Worm (Caenorhabditis elegans) whole organism, L4 larva: ENCODE data around the gene vrp-1.

Experiments
- F26F4.8 ChIP-seq: fragments of 200-800 bp; sonication (Bioruptor generic); conservative IDR thresholded peaks from 2 replicates; pipeline ENCODE4 v1.3.6; 2022; ENCODE audit warnings: missing genetic modification characterization, missing compliant biosample characterization
- F37D6.2 ChIP-seq: sonication (generic microtip); optimal IDR thresholded peaks from 2 replicates; lab custom pipeline; 2016; ENCODE audit warnings: mild to moderate bottlenecking, missing genetic modification characterization, missing compliant biosample characterization
- F44E2.7 ChIP-seq: fragments of 200-800 bp; sonication (Bioruptor generic); IDR thresholded peaks from 2 replicates; pipeline ENCODE4 v2.1.2; 2022; ENCODE audit warnings: missing genetic modification characterization, missing compliant biosample characterization
- R02D3.7 ChIP-seq: fragments of 150-350 bp; sonication (generic microtip); optimal IDR thresholded peaks from 3 replicates; lab custom pipeline; 2014; ENCODE audit warnings: missing biosample characterization, missing genetic modification characterization
- T26A8.4 ChIP-seq: fragments of 200-800 bp; sonication (Bioruptor generic); IDR thresholded peaks from 2 replicates; pipeline ENCODE4 v1.3.6; 2022; ENCODE audit warnings: missing genetic modification characterization, missing compliant biosample characterization
- Y48G9A.11 ChIP-seq: fragments of 200-800 bp; sonication (Bioruptor generic); IDR thresholded peaks from 2 replicates; pipeline ENCODE4 v1.3.6; 2022; ENCODE audit warnings: missing genetic modification reagents, missing genetic modification characterization, missing compliant biosample characterization
- Y5F2A.4 ChIP-seq: fragments of 200-800 bp; sonication (Bioruptor generic); optimal IDR thresholded peaks from 2 replicates; lab custom pipeline; 2018; ENCODE audit warnings: mild to moderate bottlenecking, missing genetic modification characterization, missing compliant biosample characterization
- ZK337.2 ChIP-seq: fragments of 200-800 bp; sonication (Bioruptor generic); IDR thresholded peaks from 2 replicates; pipeline ENCODE4 v1.3.6; 2022; ENCODE audit warnings: missing genetic modification reagents, missing genetic modification characterization, missing compliant biosample characterization
- ZK546.5 ChIP-seq, 2 experiments: sonication (generic microtip); optimal IDR thresholded peaks; 2 replicates each; lab custom pipeline; 2017; ENCODE audit warnings: missing biosample characterization in 2 of 2, missing genetic modification characterization in 2 of 2
- aha-1 ChIP-seq: fragments of 150-350 bp; peaks from one replicate; lab custom pipeline; 2014; ENCODE audit warnings: missing biosample characterization, missing genetic modification characterization
- ceh-44 ChIP-seq: fragments of 200-800 bp; sonication (Bioruptor generic); IDR thresholded peaks from 2 replicates; pipeline ENCODE4 v1.3.6; 2022; ENCODE audit warnings: missing genetic modification reagents, missing genetic modification characterization, missing compliant biosample characterization
- ceh-82 ChIP-seq: sonication (generic microtip); optimal IDR thresholded peaks from 2 replicates; lab custom pipeline; 2017; ENCODE audit warnings: missing biosample characterization, missing genetic modification characterization
- ces-1 ChIP-seq: fragments of 150-350 bp; sonication (generic microtip); optimal IDR thresholded peaks from 4 replicates; lab custom pipeline; 2014; ENCODE audit warnings: missing biosample characterization, missing genetic modification reagents, missing genetic modification characterization
- daf-19 ChIP-seq: fragments of 200-800 bp; sonication (Bioruptor generic); conservative IDR thresholded peaks from 2 replicates; pipeline ENCODE4 v1.3.6; 2022; ENCODE audit warnings: missing genetic modification characterization, missing compliant biosample characterization
- dmd-6 ChIP-seq: fragments of 200-800 bp; sonication (Bioruptor generic); IDR thresholded peaks from 2 replicates; pipeline ENCODE4 v1.3.6; 2022; ENCODE audit warnings: missing genetic modification reagents, missing genetic modification characterization, missing compliant biosample characterization
- dmd-8 ChIP-seq: fragments of 200-800 bp; sonication (Bioruptor generic); IDR thresholded peaks from 2 replicates; pipeline ENCODE4 v1.3.6; 2022; ENCODE audit warnings: missing genetic modification characterization, missing compliant biosample characterization
- dmd-9 ChIP-seq: fragments of 200-800 bp; sonication (Bioruptor generic); IDR thresholded peaks from 2 replicates; pipeline ENCODE4 v1.3.6; 2022; ENCODE audit warnings: missing genetic modification reagents, missing genetic modification characterization, missing compliant biosample characterization
- egl-43 ChIP-seq: fragments of 200-800 bp; sonication (Bioruptor generic); IDR thresholded peaks from 2 replicates; pipeline ENCODE4 v1.3.6; 2022; ENCODE audit warnings: missing genetic modification reagents, missing genetic modification characterization, missing compliant biosample characterization
- fos-1 ChIP-seq: fragments of 150-350 bp; optimal IDR thresholded peaks from 2 replicates; lab custom pipeline; 2014; ENCODE audit warnings: missing biosample characterization, missing genetic modification characterization
- hif-1 ChIP-seq, 2 experiments: sonication (generic microtip); optimal IDR thresholded peaks; 2 replicates each; lab custom pipeline; 2016 to 2017; ENCODE audit warnings: missing compliant biosample characterization in 2 of 2, missing genetic modification characterization in 2 of 2, missing genetic modification reagents in 2 of 2, missing genotype in 2 of 2, mild to moderate bottlenecking in 1 of 2
- hlh-11 ChIP-seq: fragments of 200-800 bp; sonication (Bioruptor generic); optimal IDR thresholded peaks from 2 replicates; lab custom pipeline; 2018; ENCODE audit warnings: mild to moderate bottlenecking, missing genetic modification characterization, missing compliant biosample characterization
- lin-13 ChIP-seq: fragments of 150-350 bp; optimal IDR thresholded peaks from 2 replicates; lab custom pipeline; 2014; ENCODE audit warnings: missing biosample characterization, missing genetic modification reagents, missing genetic modification characterization
- lin-15B ChIP-seq: fragments of 150-350 bp; sonication (generic microtip); optimal IDR thresholded peaks from 3 replicates; lab custom pipeline; 2014; ENCODE audit warnings: missing biosample characterization, missing genetic modification characterization
- lin-38 ChIP-seq: fragments of 200-800 bp; sonication (Bioruptor generic); IDR thresholded peaks from 2 replicates; pipeline ENCODE4 v1.3.6; 2022; ENCODE audit warnings: missing genetic modification reagents, missing genetic modification characterization, missing compliant biosample characterization
- lin-39 ChIP-seq: fragments of 150-350 bp; optimal IDR thresholded peaks from 2 replicates; lab custom pipeline; 2014; ENCODE audit warnings: missing biosample characterization, missing genetic modification reagents, missing genetic modification characterization
- lsy-2 ChIP-seq, 2 experiments: fragments of 150-350 bp in 1 of 2; sonication (generic microtip) in 1 of 2; optimal IDR thresholded peaks; 2 replicates each; lab custom pipeline; 2014 to 2017; ENCODE audit warnings: missing biosample characterization in 2 of 2, missing genetic modification characterization in 2 of 2
- madf-5 ChIP-seq, 2 experiments: fragments of 200-800 bp; sonication (Bioruptor generic); IDR thresholded peaks; 2 replicates each; pipeline ENCODE4 v1.3.6; 2022; ENCODE audit warnings: missing compliant biosample characterization in 2 of 2, missing genetic modification characterization in 2 of 2
- madf-9 ChIP-seq: fragments of 200-800 bp; sonication (Bioruptor generic); conservative IDR thresholded peaks from 2 replicates; pipeline ENCODE4 v1.3.6; 2022; ENCODE audit warnings: missing genetic modification reagents, missing genetic modification characterization, missing compliant biosample characterization
- mdl-1 ChIP-seq, 2 experiments: fragments of 150-350 bp in 1 of 2; sonication (generic microtip) in 1 of 2; optimal IDR thresholded peaks; 2 replicates each; lab custom pipeline; 2014 to 2017; ENCODE audit warnings: missing biosample characterization in 2 of 2, missing genetic modification characterization in 2 of 2
- mep-1 ChIP-seq: fragments of 150-350 bp; sonication (generic microtip); optimal IDR thresholded peaks from 3 replicates; lab custom pipeline; 2014; ENCODE audit warnings: missing biosample characterization, missing genetic modification characterization
- nhr-10 ChIP-seq: fragments of 150-350 bp; optimal IDR thresholded peaks from 2 replicates; lab custom pipeline; 2014; ENCODE audit warnings: missing biosample characterization, missing genetic modification characterization
- nhr-25 ChIP-seq: sonication (generic microtip); optimal IDR thresholded peaks from 2 replicates; lab custom pipeline; 2017; ENCODE audit warnings: missing genetic modification characterization, mild to moderate bottlenecking, missing compliant biosample characterization, antibody characterized with exemption, moderate library complexity, borderline replicate concordance; ENCODE audit not compliant: insufficient read depth
- nhr-28 ChIP-seq: fragments of 150-350 bp; optimal IDR thresholded peaks from 2 replicates; lab custom pipeline; 2014; ENCODE audit warnings: missing biosample characterization, missing genetic modification characterization
- nhr-6 ChIP-seq: fragments of 150-350 bp; optimal IDR thresholded peaks from 2 replicates; lab custom pipeline; 2014; ENCODE audit warnings: missing biosample characterization, missing genetic modification characterization
- nhr-77 ChIP-seq: fragments of 150-350 bp; optimal IDR thresholded peaks from 2 replicates; lab custom pipeline; 2014; ENCODE audit warnings: missing biosample characterization, missing genetic modification characterization
- pqm-1 ChIP-seq: sonication (generic microtip); optimal IDR thresholded peaks from 2 replicates; lab custom pipeline; 2017; ENCODE audit warnings: missing biosample characterization, missing genetic modification characterization
- saeg-2 ChIP-seq: fragments of 200-800 bp; sonication (Bioruptor generic); IDR thresholded peaks from 2 replicates; pipeline ENCODE4 v1.3.6; 2022; ENCODE audit warnings: missing genetic modification reagents, missing genetic modification characterization, missing compliant biosample characterization
- set-16 ChIP-seq: fragments of 200-800 bp; sonication (Bioruptor generic); IDR thresholded peaks from 2 replicates; pipeline ENCODE4 v1.3.6; 2022; ENCODE audit warnings: missing genetic modification reagents, missing genetic modification characterization, missing compliant biosample characterization
- snpc-4 ChIP-seq: fragments of 150-350 bp; optimal IDR thresholded peaks from 2 replicates; lab custom pipeline; 2014; ENCODE audit warnings: missing biosample characterization, missing genetic modification characterization
- spr-1 ChIP-seq: sonication (generic microtip); optimal IDR thresholded peaks from 2 replicates; lab custom pipeline; 2016; ENCODE audit warnings: mild to moderate bottlenecking, missing genetic modification characterization, missing compliant biosample characterization
- tra-1 ChIP-seq: fragments of 200-800 bp; sonication (Bioruptor generic); IDR thresholded peaks from 2 replicates; pipeline ENCODE4 v1.3.6; 2022; ENCODE audit warnings: missing genetic modification reagents, missing genetic modification characterization, missing compliant biosample characterization
- unc-130 ChIP-seq: sonication (generic microtip); optimal IDR thresholded peaks from 2 replicates; lab custom pipeline; 2016; ENCODE audit warnings: missing genetic modification reagents, missing genetic modification characterization, missing compliant biosample characterization
- unc-39 ChIP-seq: sonication (generic microtip); optimal IDR thresholded peaks from 2 replicates; lab custom pipeline; 2017; ENCODE audit warnings: missing biosample characterization, missing genetic modification characterization
- zag-1 ChIP-seq: fragments of 150-350 bp; optimal IDR thresholded peaks from 2 replicates; lab custom pipeline; 2014; ENCODE audit warnings: missing biosample characterization, missing genetic modification characterization
- zip-2 ChIP-seq: fragments of 150-350 bp; optimal IDR thresholded peaks from 2 replicates; lab custom pipeline; 2014; ENCODE audit warnings: missing biosample characterization, missing genetic modification characterization
- ztf-7 ChIP-seq: fragments of 150-350 bp; optimal IDR thresholded peaks from 2 replicates; lab custom pipeline; 2014; ENCODE audit warnings: missing biosample characterization, missing genetic modification characterization

vrp-1 gene

ce11 chrIV:2993278-2993899, 19.0 kb upstream of the vrp-1 start (continued):
- TF ChIP-seq saeg-2 (GFP tag; lab: Robert Waterston, UW): no peak
- no peak for TF ChIP-seq unc-39 (tag; lab: Kevin White, UChicago)
- no peak for TF ChIP-seq zag-1
- peak; percentile 38; the same call in 1 of the 2 replicates for TF ChIP-seq dmd-6 (GFP tag; lab: Robert Waterston, UW)
- TF ChIP-seq F44E2.7: no peak
- peak; percentile 37 for TF ChIP-seq nhr-28 (tag; lab: Kevin White, UChicago)
- peak; percentile 40 to 85 for TF ChIP-seq mdl-1 (tag; optimal IDR thresholded peaks at IDR 0.05; lab: Kevin White, UChicago)
- TF ChIP-seq lsy-2 (tag; optimal IDR thresholded peaks at IDR 0.05; lab: Kevin White, UChicago): peak; percentile 39 to 65
- no peak for TF ChIP-seq dmd-8
- no peak for TF ChIP-seq dmd-9 (GFP tag; lab: Robert Waterston, UW)
- peak; percentile 37; the same call in 1 of the 2 replicates for TF ChIP-seq madf-9
- no peak for TF ChIP-seq Y48G9A.11 (GFP tag; lab: Robert Waterston, UW)
- TF ChIP-seq mep-1 (tag; lab: Kevin White, UChicago): peak; percentile 72
- peak; percentile 75 for TF ChIP-seq nhr-6 (tag; lab: Kevin White, UChicago)
- TF ChIP-seq aha-1: peak; percentile 93
- no peak for TF ChIP-seq ceh-82 (tag; lab: Kevin White, UChicago)

ce11 chrIV:2994883-2995282, 17.5 kb upstream of the vrp-1 start:
- TF ChIP-seq dmd-9 (GFP tag; lab: Robert Waterston, UW) (no peak), mep-1 (tag; lab: Kevin White, UChicago) (peak; percentile 2), nhr-28 (tag; lab: Kevin White, UChicago) (peak; percentile 8), set-16 (GFP tag; lab: Robert Waterston, UW) (peak; percentile 27; the same call in 1 of the 2 replicates), unc-39 (tag; lab: Kevin White, UChicago) (no peak), lin-13 (no peak), T26A8.4 (no peak), lin-38 (GFP tag; lab: Robert Waterston, UW) (no peak), ZK337.2 (GFP tag; lab: Robert Waterston, UW) (no peak), egl-43 (GFP tag; lab: Robert Waterston, UW) (no peak)

- TF ChIP-seq Y5F2A.4 (GFP tag; lab: Kevin White, UChicago) (no peak), madf-5 (GFP tag; IDR thresholded peaks at IDR 0.05; lab: Robert Waterston, UW) (no peak), fos-1 (tag; lab: Kevin White, UChicago) (no peak)
Observed at ce11 chrIV:2995372-2995771, 17.0 kb upstream of the vrp-1 start, which contains the start of gene Y54G2A.26. Gene Y54G2A.26, minus strand, starts transcription at chrIV:2995472.

DNA sequence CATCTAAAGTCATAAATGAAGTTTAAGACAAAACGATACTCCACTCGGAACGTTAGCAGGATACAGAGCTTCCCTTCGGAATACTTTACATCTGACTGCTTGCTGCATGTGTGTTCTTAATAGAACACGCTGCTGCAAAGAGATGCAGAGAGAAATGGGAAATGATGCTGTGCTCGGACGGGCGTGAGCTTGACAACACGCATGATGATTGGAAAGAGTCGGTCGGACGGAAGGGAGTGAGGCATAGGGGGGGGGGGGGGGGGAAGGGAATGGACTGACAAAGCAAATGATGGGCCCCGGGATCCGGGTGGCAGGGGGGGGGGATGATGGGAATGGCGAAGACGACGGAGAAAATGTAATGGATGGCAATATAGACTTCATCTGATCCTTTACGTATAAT, 15.1 kb upstream of the vrp-1 start:
- TF ChIP-seq snpc-4 (tag; lab: Kevin White, UChicago): no peak
- peak; percentile 11 for TF ChIP-seq hlh-11
- no peak for TF ChIP-seq R02D3.7 (tag; lab: Kevin White, UChicago)
- no peak for TF ChIP-seq ceh-44 (GFP tag; lab: Robert Waterston, UW)
- no peak for TF ChIP-seq nhr-10 (tag; lab: Kevin White, UChicago)
- TF ChIP-seq unc-130: no peak
- no peak for TF ChIP-seq nhr-25 (tag; lab: Kevin White, UChicago)
- no peak for TF ChIP-seq daf-19 (GFP tag; lab: Robert Waterston, UW)
- TF ChIP-seq zip-2 (tag; lab: Kevin White, UChicago): no peak
- no peak for TF ChIP-seq ces-1 (GFP tag; lab: Kevin White, UChicago)
- TF ChIP-seq saeg-2 (GFP tag; lab: Robert Waterston, UW): no peak
- peak in 1 of 2 experiments; percentile 10 for TF ChIP-seq mdl-1 (tag; optimal IDR thresholded peaks at IDR 0.05; lab: Kevin White, UChicago)
- TF ChIP-seq ZK337.2 (GFP tag; lab: Robert Waterston, UW): no peak
- TF ChIP-seq lin-15B (tag; lab: Kevin White, UChicago): no peak
- TF ChIP-seq hif-1 (tag; optimal IDR thresholded peaks at IDR 0.05; lab: Kevin White, UChicago): no peak
- no peak for TF ChIP-seq F26F4.8
- TF ChIP-seq pqm-1: no peak
- no peak for TF ChIP-seq spr-1 (tag; lab: Kevin White, UChicago)
- 0 out of 2 replicates have a peak, but pooled peaks have one; percentile 14 for TF ChIP-seq tra-1
- no peak for TF ChIP-seq ZK546.5 (tag; optimal IDR thresholded peaks at IDR 0.05; lab: Kevin White, UChicago)
- no peak for TF ChIP-seq zag-1
- no peak for TF ChIP-seq lin-39
- TF ChIP-seq nhr-77 (tag; lab: Kevin White, UChicago): no peak
- TF ChIP-seq ztf-7 (tag; lab: Kevin White, UChicago): no peak
- TF ChIP-seq F37D6.2: no peak
